Worm (Caenorhabditis elegans): ENCODE measurements around the gene W04B5.6.

DNA sequence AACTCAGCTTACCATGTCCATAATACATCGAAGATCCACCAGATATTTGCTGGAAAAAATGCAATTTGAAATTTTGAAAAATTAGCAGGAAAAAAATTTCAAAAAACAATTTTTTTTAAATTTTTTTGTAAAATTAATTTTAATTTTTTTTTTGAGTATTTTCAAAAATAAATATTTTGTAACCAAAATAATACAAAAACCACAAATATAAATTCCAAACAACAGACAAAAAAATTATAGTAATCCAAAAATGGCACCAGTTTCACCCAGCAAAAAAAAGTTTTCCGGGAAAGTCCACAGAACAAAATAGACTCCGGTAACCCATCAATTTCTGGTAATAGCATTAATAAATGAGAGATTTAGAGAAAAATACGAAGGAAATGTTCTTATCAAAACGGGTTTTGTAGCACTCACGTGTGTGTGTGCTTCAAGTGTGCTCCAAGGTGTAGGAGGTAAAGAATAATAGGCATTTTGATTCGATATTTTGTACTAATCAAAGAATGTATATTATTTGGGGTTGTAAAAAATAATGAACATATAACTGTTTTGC lies 19.6 kb upstream of the W04B5.6 start, which contains the start of gene nhr-121:
- TF ChIP-seq tab-1 (GFP tag; IDR thresholded peaks at IDR 0.05) (no peak), ztf-29 (GFP tag; IDR thresholded peaks at IDR 0.05) (no peak)
